Worm (Caenorhabditis elegans): Measurements from ENCODE around the gene F14H8.2.

Gene F14H8.2

DNA sequence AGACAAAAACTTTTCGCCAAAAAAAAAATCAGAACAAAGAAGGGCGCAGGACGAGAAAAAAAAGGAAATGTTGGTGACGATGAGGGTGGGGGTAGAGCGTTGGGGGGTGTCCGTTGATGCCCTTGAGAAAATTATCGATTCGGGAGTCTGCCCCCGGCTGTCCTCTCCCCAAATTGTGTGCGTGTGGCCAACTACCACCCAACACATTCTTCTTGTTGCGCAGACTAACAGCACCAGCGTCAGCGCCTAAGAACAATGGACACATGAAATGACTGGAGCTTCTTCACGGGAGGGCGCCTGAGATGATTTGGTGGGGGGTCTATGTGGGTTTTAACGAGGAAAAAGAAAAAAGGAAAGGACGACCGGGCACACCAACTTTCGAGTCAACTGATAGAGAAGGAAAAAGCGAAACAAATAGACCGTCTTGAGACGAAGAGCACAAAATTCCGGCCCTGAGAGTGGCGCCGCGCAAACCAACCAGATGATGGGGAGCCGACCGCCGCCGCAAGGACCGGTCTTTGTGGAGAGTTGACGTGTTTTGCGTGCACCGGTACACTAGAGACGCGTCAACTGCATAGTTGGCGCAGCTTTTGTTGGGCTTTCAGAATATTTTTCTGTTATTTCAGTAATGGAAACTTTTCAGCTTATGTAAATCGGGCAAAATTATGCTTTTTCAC lies 45.1 kb upstream of the F14H8.2 start, which contains the start of gene C25D7.9:
Gene C25D7.9 (plus strand): TSS at position 68 of the 677 bp plus-strand sequence.
- no peak for TF ChIP-seq Y75B8A.6 (GFP tag; IDR thresholded peaks at IDR 0.05)
- no peak for TF ChIP-seq daf-12 (tag; optimal IDR thresholded peaks at IDR 0.05)
- no peak for TF ChIP-seq duxl-1 (tag; optimal IDR thresholded peaks at IDR 0.05; ENCODE audit: poor library complexity)
- no peak for TF ChIP-seq ceh-32 (tag; optimal IDR thresholded peaks at IDR 0.05; ENCODE audit: poor library complexity)
- TF ChIP-seq zfp-3 (GFP tag; conservative IDR thresholded peaks at IDR 0.05), result no peak
- peak; percentile 40; the same call in 1 of the 2 replicates for TF ChIP-seq hmg-1.1 (GFP tag; IDR thresholded peaks at IDR 0.05)
- TF ChIP-seq F10B5.3 (tag; optimal IDR thresholded peaks at IDR 0.05), result no peak
- no peak for TF ChIP-seq nhr-28 (tag; optimal IDR thresholded peaks at IDR 0.05)
- TF ChIP-seq lin-39 (tag; optimal IDR thresholded peaks at IDR 0.05), result no peak
- no peak for TF ChIP-seq Y105C5A.15 (GFP tag; IDR thresholded peaks at IDR 0.05)
- TF ChIP-seq mep-1 (tag; optimal IDR thresholded peaks at IDR 0.05), result peak; percentile 28
- peak; percentile 15 for TF ChIP-seq rbr-2 (tag; optimal IDR thresholded peaks at IDR 0.05)
- no peak for TF ChIP-seq lim-7 (GFP tag; IDR thresholded peaks at IDR 0.05)
- TF ChIP-seq aly-2 (tag; optimal IDR thresholded peaks at IDR 0.05), result no peak
- no peak for TF ChIP-seq vab-7 (GFP tag; IDR thresholded peaks at IDR 0.05)
- no peak for TF ChIP-seq nhr-41 (GFP tag; IDR thresholded peaks at IDR 0.05)
- TF ChIP-seq hlh-11 (tag; optimal IDR thresholded peaks at IDR 0.05), result peak; percentile 56
- TF ChIP-seq snpc-1.2 (GFP tag; IDR thresholded peaks at IDR 0.05), result no peak
- TF ChIP-seq F49E8.2 (tag; optimal IDR thresholded peaks at IDR 0.05; ENCODE audit: borderline replicate concordance), result no peak
- TF ChIP-seq dmd-6 (GFP tag; IDR thresholded peaks at IDR 0.05), result peak; percentile 7; the same call in 1 of the 2 replicates
- TF ChIP-seq ctbp-1 (GFP tag; IDR thresholded peaks at IDR 0.05), result no peak
- no peak for TF ChIP-seq php-3 (GFP tag; IDR thresholded peaks at IDR 0.05)
- TF ChIP-seq zip-11 (GFP tag; IDR thresholded peaks at IDR 0.05), result no peak
- TF ChIP-seq F44E2.7 (GFP tag; IDR thresholded peaks at IDR 0.05), result no peak
- no peak for TF ChIP-seq snpc-4 (tag; optimal IDR thresholded peaks at IDR 0.05)
- TF ChIP-seq daf-16 (GFP tag; optimal IDR thresholded peaks at IDR 0.05), result no peak
- TF ChIP-seq daf-16 (tag; optimal IDR thresholded peaks at IDR 0.05), result no peak
- no peak for TF ChIP-seq lin-1 (GFP tag; IDR thresholded peaks at IDR 0.05)
- no peak for TF ChIP-seq ZK546.5 (tag; optimal IDR thresholded peaks at IDR 0.05)
- no peak for TF ChIP-seq fkh-10 (GFP tag; optimal IDR thresholded peaks at IDR 0.05)
- no peak for TF ChIP-seq nhr-25 (tag; optimal IDR thresholded peaks at IDR 0.05; ENCODE audit: borderline replicate concordance, insufficient read depth)
- TF ChIP-seq set-16 (GFP tag; IDR thresholded peaks at IDR 0.05), result peak; percentile 52
- no peak for TF ChIP-seq dmd-8 (GFP tag; IDR thresholded peaks at IDR 0.05)
- TF ChIP-seq F26F4.8 (GFP tag; conservative IDR thresholded peaks at IDR 0.05), result no peak
- TF ChIP-seq dpl-1 (GFP tag; optimal IDR thresholded peaks at IDR 0.05), result peak; percentile 31
- no peak for TF ChIP-seq ceh-44 (GFP tag; IDR thresholded peaks at IDR 0.05)
- TF ChIP-seq zfp-2 (tag; optimal IDR thresholded peaks at IDR 0.05), result no peak
- TF ChIP-seq arid-1 (GFP tag; conservative IDR thresholded peaks at IDR 0.05), result no peak
- TF ChIP-seq nhr-77 (tag; optimal IDR thresholded peaks at IDR 0.05), result peak; percentile 16
- TF ChIP-seq lin-38 (GFP tag; IDR thresholded peaks at IDR 0.05), result 0 out of 2 replicates have a peak, but pooled peaks have one; percentile 7
- TF ChIP-seq nhr-102 (tag; optimal IDR thresholded peaks at IDR 0.05), result no peak
- no peak for TF ChIP-seq egl-27 (tag; optimal IDR thresholded peaks at IDR 0.05)
- no peak for TF ChIP-seq tra-1 (GFP tag; IDR thresholded peaks at IDR 0.05)
- TF ChIP-seq ceh-20 (GFP tag; IDR thresholded peaks at IDR 0.05), result no peak
- TF ChIP-seq sdz-12 (GFP tag; optimal IDR thresholded peaks at IDR 0.05), result no peak
- no peak for TF ChIP-seq Y48G9A.11 (GFP tag; IDR thresholded peaks at IDR 0.05)
- TF ChIP-seq hif-1 (tag; optimal IDR thresholded peaks at IDR 0.05), result peak in 1 of 2 experiments; percentile 21
- no peak for TF ChIP-seq pqm-1 (tag; optimal IDR thresholded peaks at IDR 0.05)
- TF ChIP-seq dmd-9 (GFP tag; IDR thresholded peaks at IDR 0.05), result peak; percentile 49; the same call in 1 of the 2 replicates
- no peak for TF ChIP-seq lin-29 (GFP tag; IDR thresholded peaks at IDR 0.05)
